Worm (Caenorhabditis elegans): ENCODE results near the gene C42D4.19.

ce11 chrIV:7195734-7196133, 20.3 kb downstream of the C42D4.19 start, which contains the start of gene best-16:
- TF ChIP-seq ces-1 (GFP tag; optimal IDR thresholded peaks at IDR 0.05) (no peak), nhr-237 (tag; optimal IDR thresholded peaks at IDR 0.05) (no peak), mab-5 (tag; optimal IDR thresholded peaks at IDR 0.05) (no peak), nhr-76 (tag; optimal IDR thresholded peaks at IDR 0.05) (no peak), elt-1 (tag; optimal IDR thresholded peaks at IDR 0.05; ENCODE audit: borderline replicate concordance, insufficient read depth) (no peak), sptf-1 (tag; optimal IDR thresholded peaks at IDR 0.05) (no peak), snpc-4 (tag; optimal IDR thresholded peaks at IDR 0.05) (no peak), elt-3 (tag; optimal IDR thresholded peaks at IDR 0.05) (no peak)

Data from whole organism, mixed stage, embryonic.